Worm (Caenorhabditis elegans) whole organism, young adult: Measurements from ENCODE around the gene Y49G5A.1.

ENCODE experiments used
- B0336.3 ChIP-seq: fragments of 200-800 bp; sonication (Bioruptor generic); IDR thresholded peaks from 2 replicates; pipeline ENCODE4 v1.3.6; 2022; ENCODE audit warnings: missing genetic modification characterization, missing compliant biosample characterization
- C06A6.2 ChIP-seq: fragments of 200-800 bp; sonication (Bioruptor generic); conservative IDR thresholded peaks from 2 replicates; pipeline ENCODE4 v1.3.6; 2022; ENCODE audit warnings: missing genetic modification characterization, missing compliant biosample characterization
- F57A8.1 ChIP-seq: fragments of 200-800 bp; sonication (Bioruptor generic); optimal IDR thresholded peaks from 2 replicates; lab custom pipeline; 2018; ENCODE audit warnings: mild to moderate bottlenecking, missing genetic modification characterization, moderate library complexity, missing compliant biosample characterization
- K11D2.4 ChIP-seq: fragments of 200-800 bp; sonication (Bioruptor generic); IDR thresholded peaks from 2 replicates; pipeline ENCODE4 v1.3.6; 2022; ENCODE audit warnings: missing genetic modification reagents, missing genetic modification characterization, missing compliant biosample characterization
- T26A5.8 ChIP-seq: sonication (generic microtip); optimal IDR thresholded peaks from 2 replicates; lab custom pipeline; 2016; ENCODE audit warnings: missing genetic modification characterization, missing compliant biosample characterization
- Y53G8AR.9 ChIP-seq: fragments of 200-800 bp; sonication (Bioruptor generic); conservative IDR thresholded peaks from 2 replicates; pipeline ENCODE4 v1.3.6; 2022; ENCODE audit warnings: missing genetic modification reagents, missing genetic modification characterization, missing compliant biosample characterization
- Y79H2A.3 ChIP-seq: fragments of 200-800 bp; sonication (Bioruptor generic); conservative IDR thresholded peaks from 2 replicates; pipeline ENCODE4 v1.3.6; 2022; ENCODE audit warnings: missing genetic modification reagents, missing genetic modification characterization, missing compliant biosample characterization
- Y95B8A.8 ChIP-seq: fragments of 200-800 bp; sonication (Bioruptor generic); IDR thresholded peaks from 2 replicates; pipeline ENCODE4 v1.3.6; 2022; ENCODE audit warnings: missing genetic modification reagents, missing genetic modification characterization, missing compliant biosample characterization
- ZK185.1 ChIP-seq: sonication (generic microtip); optimal IDR thresholded peaks from 2 replicates; lab custom pipeline; 2016; ENCODE audit warnings: mild to moderate bottlenecking, missing genetic modification characterization, missing compliant biosample characterization; ENCODE audit not compliant: poor library complexity, severe bottlenecking
- akir-1 ChIP-seq: fragments of 200-800 bp; sonication (Bioruptor generic); optimal IDR thresholded peaks from 2 replicates; lab custom pipeline; 2018; ENCODE audit warnings: mild to moderate bottlenecking, missing genetic modification characterization, moderate library complexity, missing compliant biosample characterization
- atf-7 ChIP-seq: sonication (generic microtip); optimal IDR thresholded peaks from 2 replicates; lab custom pipeline; 2017; ENCODE audit warnings: mild to moderate bottlenecking, missing genetic modification characterization, missing compliant biosample characterization
- attf-3 ChIP-seq: fragments of 200-800 bp; sonication (Bioruptor generic); conservative IDR thresholded peaks from 2 replicates; pipeline ENCODE4 v1.3.6; 2022; ENCODE audit warnings: missing genetic modification reagents, missing genetic modification characterization, missing compliant biosample characterization
- bed-1 ChIP-seq: fragments of 200-800 bp; sonication (Bioruptor generic); IDR thresholded peaks from 2 replicates; pipeline ENCODE4 v1.3.6; 2022; ENCODE audit warnings: missing genetic modification reagents, missing genetic modification characterization, missing compliant biosample characterization
- ceh-100 ChIP-seq: fragments of 200-800 bp; sonication (Bioruptor generic); IDR thresholded peaks from 2 replicates; pipeline ENCODE4 v1.3.6; 2022; ENCODE audit warnings: missing genetic modification reagents, missing genetic modification characterization, missing compliant biosample characterization
- chd-7 ChIP-seq: sonication (generic microtip); optimal IDR thresholded peaks from 2 replicates; lab custom pipeline; 2016; ENCODE audit warnings: mild to moderate bottlenecking, missing genetic modification characterization, moderate library complexity, missing compliant biosample characterization
- dpff-1 ChIP-seq: sonication (generic microtip); optimal IDR thresholded peaks from 2 replicates; lab custom pipeline; 2017; ENCODE audit warnings: mild to moderate bottlenecking, missing genetic modification characterization, missing compliant biosample characterization
- egl-18 ChIP-seq: fragments of 200-800 bp; sonication (Bioruptor generic); IDR thresholded peaks from 2 replicates; pipeline ENCODE4 v1.3.6; 2022; ENCODE audit warnings: missing genetic modification reagents, missing genetic modification characterization, missing compliant biosample characterization
- egl-44 ChIP-seq: fragments of 200-800 bp; sonication (Bioruptor generic); IDR thresholded peaks from 2 replicates; pipeline ENCODE4 v1.3.6; 2022; ENCODE audit warnings: missing genetic modification reagents, missing genetic modification characterization, missing compliant biosample characterization
- egrh-3 ChIP-seq: fragments of 200-800 bp; sonication (Bioruptor generic); IDR thresholded peaks from 2 replicates; pipeline ENCODE4 v1.3.6; 2022; ENCODE audit warnings: missing genetic modification reagents, missing genetic modification characterization, missing compliant biosample characterization
- ekl-4 ChIP-seq: fragments of 200-800 bp; sonication (Bioruptor generic); IDR thresholded peaks from 2 replicates; pipeline ENCODE4 v1.3.6; 2022; ENCODE audit warnings: missing genetic modification reagents, missing genetic modification characterization, missing compliant biosample characterization
- ets-4 ChIP-seq: fragments of 200-800 bp; sonication (Bioruptor generic); optimal IDR thresholded peaks from 2 replicates; lab custom pipeline; 2018; ENCODE audit warnings: mild to moderate bottlenecking, missing genetic modification characterization, missing compliant biosample characterization
- gei-17 ChIP-seq: fragments of 200-800 bp; sonication (Bioruptor generic); optimal IDR thresholded peaks from 2 replicates; lab custom pipeline; 2018; ENCODE audit warnings: mild to moderate bottlenecking, missing genetic modification characterization, missing compliant biosample characterization
- hmg-1.2 ChIP-seq: fragments of 200-800 bp; sonication (Bioruptor generic); IDR thresholded peaks from 2 replicates; pipeline ENCODE4 v1.3.6; 2022; ENCODE audit warnings: missing genetic modification reagents, missing genetic modification characterization, missing compliant biosample characterization
- hrde-1 ChIP-seq: sonication (generic microtip); optimal IDR thresholded peaks from 2 replicates; lab custom pipeline; 2016; ENCODE audit warnings: missing genetic modification characterization, mild to moderate bottlenecking, missing compliant biosample characterization, moderate library complexity, missing genotype, missing genetic modification reagents, borderline replicate concordance
- hsf-1 ChIP-seq: fragments of 200-800 bp; sonication (Bioruptor generic); IDR thresholded peaks from 2 replicates; pipeline ENCODE4 v1.3.6; 2022; ENCODE audit warnings: missing genetic modification reagents, missing genetic modification characterization, missing compliant biosample characterization
- lag-1 ChIP-seq: fragments of 200-800 bp; sonication (Bioruptor generic); IDR thresholded peaks from 2 replicates; pipeline ENCODE4 v1.3.6; 2022; ENCODE audit warnings: missing genetic modification reagents, missing genetic modification characterization, missing compliant biosample characterization
- let-526 ChIP-seq: fragments of 200-800 bp; sonication (Bioruptor generic); IDR thresholded peaks from 2 replicates; pipeline ENCODE4 v1.3.6; 2022; ENCODE audit warnings: missing genetic modification reagents, missing genetic modification characterization, missing compliant biosample characterization
- lin-40 ChIP-seq: sonication (generic microtip); optimal IDR thresholded peaks from 2 replicates; lab custom pipeline; 2016; ENCODE audit warnings: missing genetic modification characterization, mild to moderate bottlenecking, missing compliant biosample characterization, missing genotype, missing genetic modification reagents
- lin-54 ChIP-seq: fragments of 200-800 bp; sonication (Bioruptor generic); optimal IDR thresholded peaks from 2 replicates; lab custom pipeline; 2018; ENCODE audit warnings: mild to moderate bottlenecking, missing genetic modification characterization, missing compliant biosample characterization
- lir-1 ChIP-seq: fragments of 200-800 bp; sonication (Bioruptor generic); conservative IDR thresholded peaks from 2 replicates; pipeline ENCODE4 v1.3.6; 2022; ENCODE audit warnings: missing genetic modification reagents, missing genetic modification characterization, missing compliant biosample characterization
- madf-6 ChIP-seq: fragments of 200-800 bp; sonication (Bioruptor generic); IDR thresholded peaks from 2 replicates; pipeline ENCODE4 v1.3.6; 2022; ENCODE audit warnings: missing genetic modification reagents, missing genetic modification characterization, missing compliant biosample characterization
- mcd-1 ChIP-seq: fragments of 200-800 bp; sonication (Bioruptor generic); IDR thresholded peaks from 2 replicates; pipeline ENCODE4 v1.3.6; 2022; ENCODE audit warnings: missing genetic modification reagents, missing genetic modification characterization, missing compliant biosample characterization
- nhr-120 ChIP-seq: fragments of 200-800 bp; sonication (Bioruptor generic); IDR thresholded peaks from 2 replicates; pipeline ENCODE4 v1.3.6; 2022; ENCODE audit warnings: missing genetic modification characterization, missing compliant biosample characterization
- nhr-80 ChIP-seq: sonication (generic microtip); optimal IDR thresholded peaks from 2 replicates; lab custom pipeline; 2016; ENCODE audit warnings: missing genetic modification characterization, missing compliant biosample characterization
- pbrm-1 ChIP-seq: fragments of 200-800 bp; sonication (Bioruptor generic); IDR thresholded peaks from 2 replicates; pipeline ENCODE4 v1.3.6; 2022; ENCODE audit warnings: missing genetic modification reagents, missing genetic modification characterization, missing compliant biosample characterization
- rcor-1 ChIP-seq: fragments of 200-800 bp; sonication (Bioruptor generic); IDR thresholded peaks from 2 replicates; pipeline ENCODE4 v1.3.6; 2022; ENCODE audit warnings: missing genetic modification reagents, missing genetic modification characterization, missing compliant biosample characterization
- sea-2 ChIP-seq: fragments of 200-800 bp; sonication (Bioruptor generic); IDR thresholded peaks from 2 replicates; pipeline ENCODE4 v1.3.6; 2022; ENCODE audit warnings: missing genetic modification characterization, missing compliant biosample characterization
- snpc-3.4 ChIP-seq: sonication (generic microtip); optimal IDR thresholded peaks from 2 replicates; lab custom pipeline; 2017; ENCODE audit warnings: missing genetic modification characterization, mild to moderate bottlenecking, missing compliant biosample characterization, antibody characterized with exemption, moderate library complexity, missing genotype, missing genetic modification reagents
- somi-1 ChIP-seq: fragments of 200-800 bp; sonication (Bioruptor generic); optimal IDR thresholded peaks from 2 replicates; lab custom pipeline; 2018; ENCODE audit warnings: mild to moderate bottlenecking, missing genetic modification characterization, missing compliant biosample characterization
- zfh-2 ChIP-seq: fragments of 200-800 bp; sonication (Bioruptor generic); conservative IDR thresholded peaks from 2 replicates; pipeline ENCODE4 v1.3.6; 2022; ENCODE audit warnings: missing genetic modification reagents, missing genetic modification characterization, missing compliant biosample characterization
- zim-3 ChIP-seq: sonication (generic microtip); optimal IDR thresholded peaks from 2 replicates; lab custom pipeline; 2017; ENCODE audit warnings: mild to moderate bottlenecking, missing genetic modification characterization, moderate library complexity, missing compliant biosample characterization
- ztf-25 ChIP-seq: fragments of 200-800 bp; sonication (Bioruptor generic); IDR thresholded peaks from 2 replicates; pipeline ENCODE4 v1.3.6; 2022; ENCODE audit warnings: missing genetic modification reagents, missing genetic modification characterization, missing compliant biosample characterization
- ztf-26 ChIP-seq: sonication (generic microtip); optimal IDR thresholded peaks from 2 replicates; lab custom pipeline; 2017; ENCODE audit warnings: missing genetic modification characterization, missing compliant biosample characterization

The Y49G5A.1 gene

ce11 chrV:5303389-5303788, 16.2 kb upstream of the Y49G5A.1 start, which contains the start of gene ncx-2:
Gene ncx-2, plus strand, starts transcription at chrV:5303689.
- no peak for TF ChIP-seq ztf-25 (GFP tag; lab: Robert Waterston, UW)
- no peak for TF ChIP-seq attf-3 (GFP tag; lab: Robert Waterston, UW)
- TF ChIP-seq somi-1 (GFP tag; lab: Kevin White, UChicago) = no peak
- no peak for TF ChIP-seq pbrm-1 (GFP tag; lab: Robert Waterston, UW)
- no peak for TF ChIP-seq zim-3 (tag; lab: Kevin White, UChicago)
- no peak for TF ChIP-seq lag-1 (GFP tag; lab: Robert Waterston, UW)
- TF ChIP-seq ceh-100 (GFP tag; lab: Robert Waterston, UW) = no peak
- no peak for TF ChIP-seq hmg-1.2
- no peak for TF ChIP-seq K11D2.4 (GFP tag; lab: Robert Waterston, UW)
- TF ChIP-seq dpff-1 = no peak

ce11 chrV:5301226-5301625, 14.1 kb upstream of the Y49G5A.1 start:
- TF ChIP-seq hsf-1 (GFP tag; lab: Robert Waterston, UW) = no peak
- no peak for TF ChIP-seq egl-18 (GFP tag; lab: Robert Waterston, UW)
- TF ChIP-seq egrh-3 = no peak
- TF ChIP-seq ekl-4 (GFP tag; lab: Robert Waterston, UW) = no peak
- no peak for TF ChIP-seq bed-1
- no peak for TF ChIP-seq B0336.3
- TF ChIP-seq ZK185.1 (tag; lab: Kevin White, UChicago) = no peak
- no peak for TF ChIP-seq Y95B8A.8 (GFP tag; lab: Robert Waterston, UW)
- TF ChIP-seq lin-54 (GFP tag; lab: Kevin White, UChicago) = no peak
- no peak for TF ChIP-seq atf-7 (tag; lab: Kevin White, UChicago)
- no peak for TF ChIP-seq Y53G8AR.9 (GFP tag; lab: Robert Waterston, UW)
- no peak for TF ChIP-seq madf-6 (GFP tag; lab: Robert Waterston, UW)
- no peak for TF ChIP-seq zim-3 (tag; lab: Kevin White, UChicago)
- TF ChIP-seq ztf-26 (tag; lab: Kevin White, UChicago) = no peak
- no peak for TF ChIP-seq snpc-3.4 (tag; lab: Kevin White, UChicago)
- no peak for TF ChIP-seq sea-2 (GFP tag; lab: Robert Waterston, UW)

- TF ChIP-seq T26A5.8 (tag; lab: Kevin White, UChicago) = no peak
- TF ChIP-seq egl-44 (GFP tag; lab: Robert Waterston, UW) = no peak
- TF ChIP-seq nhr-120 (GFP tag; lab: Robert Waterston, UW) = no peak
- TF ChIP-seq akir-1 = no peak
- no peak for TF ChIP-seq Y79H2A.3 (GFP tag; lab: Robert Waterston, UW)
- no peak for TF ChIP-seq hrde-1 (tag; lab: Kevin White, UChicago)
- TF ChIP-seq lag-1 (GFP tag; lab: Robert Waterston, UW) = no peak
Measured at ce11 chrV:5297740-5298139, 10.6 kb upstream of the Y49G5A.1 start.

- TF ChIP-seq somi-1 (GFP tag; lab: Kevin White, UChicago) (peak; percentile 2), lin-40 (tag; lab: Kevin White, UChicago) (no peak)
Measured at ce11 chrV:5295940-5296339, 8.8 kb upstream of the Y49G5A.1 start.

ce11 chrV:5288676-5289075, 1.5 kb upstream of the Y49G5A.1 start:
- TF ChIP-seq ets-4 (GFP tag; lab: Kevin White, UChicago) (no peak), ZK185.1 (tag; lab: Kevin White, UChicago) (no peak), Y53G8AR.9 (GFP tag; lab: Robert Waterston, UW) (no peak), lir-1 (GFP tag; lab: Robert Waterston, UW) (no peak), F57A8.1 (GFP tag; lab: Kevin White, UChicago) (no peak), zfh-2 (GFP tag; lab: Robert Waterston, UW) (no peak), chd-7 (no peak), mcd-1 (GFP tag; lab: Robert Waterston, UW) (no peak), nhr-80 (tag; lab: Kevin White, UChicago) (no peak), rcor-1 (no peak), C06A6.2 (GFP tag; lab: Robert Waterston, UW) (no peak), gei-17 (GFP tag; lab: Kevin White, UChicago) (no peak), let-526 (GFP tag; lab: Robert Waterston, UW) (no peak)
